Worm (Caenorhabditis elegans) whole organism, L2 larva: ENCODE data around the gene srz-9.

Experiments
- C34F6.9 ChIP-seq: fragments of 150-350 bp; optimal IDR thresholded peaks from 2 replicates; lab custom pipeline; 2014; ENCODE audit warnings: missing biosample characterization, missing genetic modification characterization
- F13H6.1 ChIP-seq: sonication (generic microtip); optimal IDR thresholded peaks from 2 replicates; lab custom pipeline; 2016; ENCODE audit warnings: missing genetic modification characterization, missing compliant biosample characterization
- ZK546.5 ChIP-seq: sonication (generic microtip); optimal IDR thresholded peaks from 2 replicates; lab custom pipeline; 2017; ENCODE audit warnings: missing biosample characterization, missing genetic modification characterization
- ama-1 ChIP-seq: fragments of 150-350 bp; optimal IDR thresholded peaks from 2 replicates; lab custom pipeline; 2018; ENCODE audit warnings: inconsistent platforms
- ceh-16 ChIP-seq: fragments of 150-350 bp; optimal IDR thresholded peaks from 2 replicates; lab custom pipeline; 2014; ENCODE audit warnings: missing biosample characterization, missing genetic modification characterization
- ceh-82 ChIP-seq: fragments of 150-350 bp; optimal IDR thresholded peaks from 2 replicates; lab custom pipeline; 2014; ENCODE audit warnings: missing biosample characterization, missing genetic modification characterization
- crh-2 ChIP-seq: sonication (generic microtip); optimal IDR thresholded peaks from 2 replicates; lab custom pipeline; 2017; ENCODE audit warnings: missing biosample characterization, missing genetic modification characterization
- egl-27 ChIP-seq: sonication (generic microtip); optimal IDR thresholded peaks from 3 replicates; lab custom pipeline; 2017; ENCODE audit warnings: missing biosample characterization, missing genetic modification reagents, missing genetic modification characterization
- elt-3 ChIP-seq: sonication (generic microtip); optimal IDR thresholded peaks from 2 replicates; lab custom pipeline; 2017; ENCODE audit warnings: missing biosample characterization, missing genetic modification characterization
- fos-1 ChIP-seq: fragments of 150-350 bp; optimal IDR thresholded peaks from 2 replicates; lab custom pipeline; 2014; ENCODE audit warnings: missing biosample characterization, missing genetic modification characterization
- gmeb-1 ChIP-seq: fragments of 150-350 bp; optimal IDR thresholded peaks from 2 replicates; lab custom pipeline; 2014; ENCODE audit warnings: missing biosample characterization, missing genetic modification characterization
- lin-11 ChIP-seq: fragments of 150-350 bp; sonication (generic microtip); optimal IDR thresholded peaks from 2 replicates; lab custom pipeline; 2014; ENCODE audit warnings: missing biosample characterization, missing genetic modification characterization, inconsistent platforms, mixed read lengths
- lin-13 ChIP-seq: fragments of 150-350 bp; optimal IDR thresholded peaks from 2 replicates; lab custom pipeline; 2014; ENCODE audit warnings: missing biosample characterization, missing genetic modification reagents, missing genetic modification characterization
- lin-39 ChIP-seq: fragments of 150-350 bp; optimal IDR thresholded peaks from 2 replicates; lab custom pipeline; 2014; ENCODE audit warnings: missing biosample characterization, missing genetic modification reagents, missing genetic modification characterization
- lsy-2 ChIP-seq, 2 experiments: fragments of 150-350 bp in 1 of 2; sonication (generic microtip) in 1 of 2; optimal IDR thresholded peaks; 2 replicates each; lab custom pipeline; 2014 to 2017; ENCODE audit warnings: missing biosample characterization in 2 of 2, missing genetic modification characterization in 2 of 2
- mab-5 ChIP-seq: fragments of 150-350 bp; optimal IDR thresholded peaks from 2 replicates; lab custom pipeline; 2014; ENCODE audit warnings: missing biosample characterization, missing genetic modification characterization
- mdl-1 ChIP-seq, 2 experiments: fragments of 150-350 bp in 1 of 2; sonication (generic microtip) in 1 of 2; optimal IDR thresholded peaks; 2 replicates each; lab custom pipeline; 2017; ENCODE audit warnings: missing biosample characterization in 2 of 2, missing genetic modification characterization in 2 of 2
- nhr-10 ChIP-seq: sonication (generic microtip); optimal IDR thresholded peaks from 2 replicates; lab custom pipeline; 2017; ENCODE audit warnings: missing biosample characterization, missing genetic modification characterization
- nhr-11 ChIP-seq: fragments of 150-350 bp; optimal IDR thresholded peaks from 2 replicates; lab custom pipeline; 2014; ENCODE audit warnings: missing biosample characterization, missing genetic modification characterization
- nhr-12 ChIP-seq: fragments of 150-350 bp; optimal IDR thresholded peaks from 2 replicates; lab custom pipeline; 2014; ENCODE audit warnings: missing biosample characterization, missing genetic modification characterization
- nhr-129 ChIP-seq: fragments of 150-350 bp; optimal IDR thresholded peaks from 2 replicates; lab custom pipeline; 2014; ENCODE audit warnings: missing biosample characterization, missing genetic modification characterization
- nhr-21 ChIP-seq: fragments of 150-350 bp; optimal IDR thresholded peaks from 2 replicates; lab custom pipeline; 2014; ENCODE audit warnings: missing biosample characterization, missing genetic modification characterization
- nhr-23 ChIP-seq: fragments of 150-350 bp; optimal IDR thresholded peaks from 2 replicates; lab custom pipeline; 2014; ENCODE audit warnings: missing biosample characterization, missing genetic modification reagents, missing genetic modification characterization
- nhr-25 ChIP-seq: fragments of 150-350 bp; sonication (generic microtip); optimal IDR thresholded peaks from 3 replicates; lab custom pipeline; 2014; ENCODE audit warnings: missing biosample characterization, missing genetic modification characterization
- nhr-6 ChIP-seq: fragments of 150-350 bp; optimal IDR thresholded peaks from 2 replicates; lab custom pipeline; 2014; ENCODE audit warnings: missing biosample characterization, missing genetic modification characterization
- nhr-77 ChIP-seq: fragments of 150-350 bp; optimal IDR thresholded peaks from 2 replicates; lab custom pipeline; 2014; ENCODE audit warnings: missing biosample characterization, missing genetic modification characterization
- peb-1 ChIP-seq: fragments of 150-350 bp; optimal IDR thresholded peaks from 2 replicates; lab custom pipeline; 2014; ENCODE audit warnings: missing biosample characterization, missing genetic modification characterization
- sem-4 ChIP-seq: fragments of 150-350 bp; optimal IDR thresholded peaks from 2 replicates; lab custom pipeline; 2014; ENCODE audit warnings: missing biosample characterization, missing genetic modification reagents, missing genetic modification characterization
- skn-1 ChIP-seq: sonication (generic microtip); optimal IDR thresholded peaks from 2 replicates; lab custom pipeline; 2017; ENCODE audit warnings: missing biosample characterization, missing genetic modification characterization
- sma-3 ChIP-seq: sonication (generic microtip); optimal IDR thresholded peaks from 2 replicates; lab custom pipeline; 2016; ENCODE audit warnings: missing genetic modification reagents, missing genetic modification characterization, missing compliant biosample characterization
- sma-9 ChIP-seq, 2 experiments: fragments of 150-350 bp in 1 of 2; sonication (generic microtip) in 1 of 2; optimal IDR thresholded peaks; 2 replicates each; lab custom pipeline; 2014 to 2016; ENCODE audit warnings: missing genetic modification characterization in 2 of 2, mild to moderate bottlenecking in 1 of 2, missing biosample characterization in 1 of 2, missing compliant biosample characterization in 1 of 2, missing genetic modification reagents in 1 of 2, moderate library complexity in 1 of 2
- snpc-4 ChIP-seq: fragments of 150-350 bp; optimal IDR thresholded peaks from 2 replicates; lab custom pipeline; 2014; ENCODE audit warnings: missing biosample characterization, missing genetic modification characterization
- unc-39 ChIP-seq: fragments of 150-350 bp; optimal IDR thresholded peaks from 2 replicates; lab custom pipeline; 2014; ENCODE audit warnings: missing biosample characterization, missing genetic modification characterization
- unc-55 ChIP-seq: fragments of 150-350 bp; sonication (generic microtip); optimal IDR thresholded peaks from 3 replicates; lab custom pipeline; 2014; ENCODE audit warnings: missing biosample characterization, missing genetic modification reagents, missing genetic modification characterization
- zag-1 ChIP-seq: fragments of 150-350 bp; optimal IDR thresholded peaks from 2 replicates; lab custom pipeline; 2014; ENCODE audit warnings: missing biosample characterization, missing genetic modification characterization
- ztf-4 ChIP-seq: fragments of 150-350 bp; optimal IDR thresholded peaks from 2 replicates; lab custom pipeline; 2014; ENCODE audit warnings: missing biosample characterization, missing genetic modification characterization

srz-9 gene

DNA sequence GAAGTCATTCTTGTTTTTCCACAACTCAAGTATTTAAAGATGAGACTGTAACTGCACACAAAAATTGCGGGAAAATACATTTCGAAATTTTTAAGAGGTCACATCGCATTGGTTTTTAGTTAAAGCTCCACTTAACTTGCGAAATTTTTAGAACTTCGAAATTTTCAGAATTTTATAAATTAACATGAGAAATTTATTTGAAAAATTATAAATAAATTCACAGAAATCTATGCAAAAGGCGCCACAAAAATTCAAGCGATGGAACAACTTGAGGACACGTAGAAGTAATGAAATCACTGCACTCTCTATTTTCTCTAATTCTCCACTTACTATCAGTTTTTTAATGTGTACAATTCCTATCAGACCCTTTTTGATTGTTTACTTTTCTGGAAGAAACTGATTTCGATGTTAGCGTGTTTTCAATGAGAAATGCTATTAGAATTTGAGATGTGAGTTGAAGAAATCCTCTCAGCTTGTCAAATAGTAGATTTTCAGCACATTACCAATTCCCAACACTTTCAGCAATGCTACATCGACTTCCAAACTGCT lies 7.7 kb downstream of the srz-9 start, which contains the start of gene fbxa-31:
Gene fbxa-31 (minus strand): TSS at position 51 of the 549 bp plus-strand sequence.
- TF ChIP-seq egl-27 (tag; lab: Kevin White, UChicago): no peak
- peak; percentile 75 for TF ChIP-seq fos-1 (tag; lab: Kevin White, UChicago)
- no peak for TF ChIP-seq mdl-1 (tag; optimal IDR thresholded peaks at IDR 0.05; lab: Kevin White, UChicago)
- no peak for TF ChIP-seq peb-1 (tag; lab: Kevin White, UChicago)
- TF ChIP-seq nhr-129 (tag; lab: Kevin White, UChicago): no peak
- TF ChIP-seq crh-2 (tag; lab: Kevin White, UChicago): peak; percentile 5
- TF ChIP-seq lin-11 (tag; lab: Kevin White, UChicago): no peak

DNA sequence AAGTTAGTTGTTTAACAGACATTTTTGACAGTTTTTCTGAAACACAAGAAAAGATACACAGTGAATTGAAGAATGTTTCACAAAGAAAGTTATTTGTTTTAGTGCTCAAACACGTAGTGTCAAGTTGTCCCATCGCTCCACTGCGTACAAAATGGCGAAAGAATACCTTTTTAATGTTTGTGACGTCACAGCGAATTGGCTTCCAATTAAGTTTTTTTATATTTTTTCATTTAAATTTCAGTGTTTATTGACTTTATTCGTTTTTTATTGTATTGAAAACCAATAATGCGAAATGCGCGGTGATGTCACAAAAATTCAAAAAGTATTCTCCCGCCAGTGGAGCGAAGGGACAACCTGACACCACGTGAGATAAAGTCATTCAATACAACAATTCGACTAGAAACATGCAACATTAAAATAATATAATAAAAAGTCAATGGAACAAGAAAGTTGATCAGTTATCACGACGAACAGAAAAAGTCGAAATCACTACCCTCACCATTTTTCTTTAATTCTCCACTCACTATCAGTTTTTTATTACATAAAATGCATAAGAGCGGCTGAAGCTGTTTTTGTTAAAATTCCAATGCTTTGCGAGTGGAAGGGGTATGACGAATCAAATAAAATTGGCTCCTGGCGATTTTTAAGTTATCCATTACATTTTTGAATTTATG lies 10.0 kb downstream of the srz-9 start, which contains the start of gene fbxa-29:
Gene fbxa-29 (minus strand): TSS at position 51 of the 674 bp plus-strand sequence.
- TF ChIP-seq fos-1 (tag; lab: Kevin White, UChicago) (peak; percentile 23), nhr-77 (tag; lab: Kevin White, UChicago) (no peak)
- TF ChIP-seq, all 48 proteins: peak for 1

DNA sequence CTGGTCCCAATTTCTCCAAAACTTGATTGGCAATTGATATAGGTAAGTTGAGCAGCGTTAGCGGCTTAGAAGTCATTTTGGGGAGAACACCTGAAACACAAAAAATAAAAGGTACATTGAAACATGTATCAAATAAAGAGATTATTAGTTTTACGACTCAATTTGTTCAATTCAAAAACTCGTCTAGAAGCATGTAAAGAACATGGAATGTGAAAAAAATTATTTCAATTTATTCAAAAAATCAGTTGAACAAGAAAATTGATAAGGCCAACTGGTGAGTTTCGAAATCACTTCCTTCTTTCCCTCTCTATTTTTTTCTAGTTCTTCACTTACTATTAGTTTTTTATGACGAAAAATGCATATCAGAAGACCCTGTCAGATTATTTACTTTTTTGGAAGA lies 11.7 kb downstream of the srz-9 start, which contains the start of gene fbxa-30:
Gene fbxa-30 (minus strand): TSS at position 101 of the 400 bp plus-strand sequence.
- no peak for TF ChIP-seq F13H6.1

DNA sequence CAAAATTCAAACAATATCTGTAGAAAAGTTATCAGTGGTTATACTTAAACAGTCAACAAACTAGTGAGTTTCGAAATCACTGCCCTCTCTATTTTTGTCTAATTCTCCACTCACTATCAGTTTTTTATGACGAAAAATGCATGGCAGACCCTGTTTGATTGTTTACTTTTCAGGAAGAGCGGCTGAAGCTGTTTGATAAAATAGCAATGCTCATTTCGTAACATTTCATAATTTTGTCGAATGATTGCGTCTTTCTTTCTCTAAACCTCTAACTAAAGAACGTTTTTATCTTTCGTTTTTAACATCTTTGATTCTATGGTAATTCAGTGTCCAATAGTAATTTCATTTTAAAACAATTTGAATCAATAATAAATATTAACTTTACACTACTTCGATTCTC lies 15.4 kb downstream of the srz-9 start:
- TF ChIP-seq unc-39 (tag; lab: Kevin White, UChicago) (no peak), gmeb-1 (tag; lab: Kevin White, UChicago) (peak; percentile 54), peb-1 (tag; lab: Kevin White, UChicago) (no peak), ZK546.5 (tag; lab: Kevin White, UChicago) (no peak), sma-9 (GFP tag; optimal IDR thresholded peaks at IDR 0.05; lab: Kevin White, UChicago) (peak; percentile 10), sma-9 (tag; optimal IDR thresholded peaks at IDR 0.05; lab: Kevin White, UChicago) (no peak), lsy-2 (tag; optimal IDR thresholded peaks at IDR 0.05; lab: Kevin White, UChicago) (peak in 1 of 2 experiments; percentile 18), lin-39 (tag; lab: Kevin White, UChicago) (no peak), sma-3 (GFP tag; lab: Kevin White, UChicago) (peak; percentile 50), nhr-21 (tag; lab: Kevin White, UChicago) (no peak), nhr-23 (tag; lab: Kevin White, UChicago) (no peak), nhr-10 (no peak), fos-1 (tag; lab: Kevin White, UChicago) (peak; percentile 97), ceh-16 (tag; lab: Kevin White, UChicago) (no peak), sem-4 (tag; lab: Kevin White, UChicago) (no peak), F13H6.1 (peak; percentile 70), nhr-77 (tag; lab: Kevin White, UChicago) (no peak), skn-1 (tag; lab: Kevin White, UChicago) (peak; percentile 82), nhr-11 (no peak), crh-2 (tag; lab: Kevin White, UChicago) (peak; percentile 60), snpc-4 (tag; lab: Kevin White, UChicago) (no peak), nhr-129 (tag; lab: Kevin White, UChicago) (peak; percentile 95), nhr-12 (tag; lab: Kevin White, UChicago) (no peak), ceh-82 (tag; lab: Kevin White, UChicago) (no peak)
- TF ChIP-seq, all 48 proteins: peak for 9

DNA sequence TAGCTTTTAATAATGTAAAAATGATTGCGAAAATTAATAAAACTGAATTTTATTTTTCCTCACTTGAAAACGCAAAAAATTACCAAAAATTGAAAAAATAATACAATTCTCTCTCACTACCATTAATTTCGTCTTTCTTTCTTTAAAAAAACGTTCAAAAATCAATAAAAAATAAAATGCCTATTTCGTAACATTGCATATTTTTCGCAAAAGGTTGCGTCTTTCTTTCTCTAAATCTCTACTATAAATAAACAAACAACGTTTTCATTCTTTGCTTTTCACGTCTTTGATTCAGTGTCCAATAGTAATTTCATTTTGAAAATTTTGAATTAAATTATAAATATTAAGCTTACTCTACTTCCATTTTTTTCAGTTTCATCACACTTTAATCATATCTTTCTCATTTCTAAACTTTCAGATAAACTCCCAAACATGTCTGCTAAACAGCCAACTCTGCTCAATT lies 20.8 kb downstream of the srz-9 start, which contains the start of gene fbxa-37:
Gene fbxa-37 (plus strand): TSS at position 413 of the 463 bp plus-strand sequence.
- TF ChIP-seq F13H6.1: no peak
- no peak for TF ChIP-seq nhr-25 (tag; lab: Kevin White, UChicago)
- no peak for TF ChIP-seq nhr-6 (tag; lab: Kevin White, UChicago)
- TF ChIP-seq ceh-82 (tag; lab: Kevin White, UChicago): no peak
- TF ChIP-seq unc-55 (GFP tag; lab: Kevin White, UChicago): peak; percentile 82
- TF ChIP-seq crh-2 (tag; lab: Kevin White, UChicago): peak; percentile 26
- no peak for TF ChIP-seq ceh-16 (tag; lab: Kevin White, UChicago)
- TF ChIP-seq nhr-23 (tag; lab: Kevin White, UChicago): no peak
- peak; percentile 20 for TF ChIP-seq fos-1 (tag; lab: Kevin White, UChicago)
- peak; percentile 67 for TF ChIP-seq C34F6.9
- no peak for TF ChIP-seq elt-3 (tag; lab: Kevin White, UChicago)
- no peak for TF ChIP-seq mdl-1 (tag; optimal IDR thresholded peaks at IDR 0.05; lab: Kevin White, UChicago)
- TF ChIP-seq ztf-4: no peak
- TF ChIP-seq ama-1: no peak
- TF ChIP-seq egl-27 (tag; lab: Kevin White, UChicago): no peak
- TF ChIP-seq sem-4 (tag; lab: Kevin White, UChicago): no peak
- TF ChIP-seq nhr-10: no peak
- no peak for TF ChIP-seq mab-5
- TF ChIP-seq nhr-129 (tag; lab: Kevin White, UChicago): peak; percentile 98
- no peak for TF ChIP-seq lin-11 (tag; lab: Kevin White, UChicago)
- no peak for TF ChIP-seq sma-9 (GFP tag; optimal IDR thresholded peaks at IDR 0.05; lab: Kevin White, UChicago)
- no peak for TF ChIP-seq sma-9 (tag; optimal IDR thresholded peaks at IDR 0.05; lab: Kevin White, UChicago)
- TF ChIP-seq zag-1 (tag; lab: Kevin White, UChicago): no peak
- no peak for TF ChIP-seq lsy-2 (tag; optimal IDR thresholded peaks at IDR 0.05; lab: Kevin White, UChicago)
- TF ChIP-seq gmeb-1 (tag; lab: Kevin White, UChicago): no peak
- no peak for TF ChIP-seq lin-13
- TF ChIP-seq sma-3 (GFP tag; lab: Kevin White, UChicago): no peak
